Fruit fly (Drosophila melanogaster): Measurements from ENCODE around the gene Smyd5.
A peak's percentile ranks its signal among the peaks of the same experiment; 100 is the strongest.

- TF ChIP-seq CG9797 (GFP tag; optimal IDR thresholded peaks at IDR 0.05) (no peak), CG32767 (GFP tag; IDR thresholded peaks at IDR 0.05) (no peak), CG11504 (tag; optimal IDR thresholded peaks at IDR 0.05) (peak; percentile 46), pan (optimal IDR thresholded peaks at IDR 0.05) (no peak), pan (GFP tag; optimal IDR thresholded peaks at IDR 0.05 in 1 of 2, IDR thresholded peaks at IDR 0.05 in 1 of 2) (no peak), kni (GFP tag; optimal IDR thresholded peaks at IDR 0.05) (no peak), CG6765 (GFP tag; optimal IDR thresholded peaks at IDR 0.05) (no peak), tin (GFP tag; optimal IDR thresholded peaks at IDR 0.05) (no peak), CG7987 (GFP tag; optimal IDR thresholded peaks at IDR 0.05) (no peak), crol (GFP tag; IDR thresholded peaks at IDR 0.05) (no peak), CG4730 (GFP tag; IDR thresholded peaks at IDR 0.05) (no peak), tio (GFP tag; optimal IDR thresholded peaks at IDR 0.05) (no peak), lab (GFP tag; optimal IDR thresholded peaks at IDR 0.05) (peak; percentile 12), ap (GFP tag; IDR thresholded peaks at IDR 0.05) (no peak), CG9727 (GFP tag; optimal IDR thresholded peaks at IDR 0.05) (no peak)
These were observed 38.8 kb downstream of the Smyd5 start for dm6 chr3R:21179592-21180390.
